Fruit fly (Drosophila melanogaster) whole organism, embryonic: ENCODE results near the gene Hsp22.

Source experiments
- Atf6 ChIP-seq: fragments of 200-800 bp; sonication (Bioruptor generic); IDR thresholded peaks from 2 replicates; pipeline ENCODE4 v1.3.6; 2022; ENCODE audit warnings: missing biosample characterization, missing genetic modification characterization
- CG12942 ChIP-seq: fragments of 200-800 bp; sonication (Bioruptor generic); optimal IDR thresholded peaks from 3 replicates; lab custom pipeline; 2016; ENCODE audit warnings: missing biosample characterization, missing genetic modification characterization
- CG14050 ChIP-seq: fragments of 200-800 bp; sonication (Bioruptor generic); IDR thresholded peaks from 3 replicates; pipeline ENCODE4 v1.3.6; 2022; ENCODE audit warnings: missing biosample characterization, missing genetic modification characterization
- CG15514 ChIP-seq: fragments of 200-800 bp; sonication (Bioruptor generic); optimal IDR thresholded peaks from 3 replicates; lab custom pipeline; 2017; ENCODE audit warnings: missing biosample characterization, missing genetic modification characterization, mild to moderate bottlenecking, moderate library complexity, missing genetic modification reagents
- CG17328 ChIP-seq: fragments of 200-800 bp; sonication (Bioruptor generic); IDR thresholded peaks from 2 replicates; pipeline ENCODE4 v1.3.6; 2022; ENCODE audit warnings: missing biosample characterization, missing genetic modification characterization
- CG17385 ChIP-seq: fragments of 200-800 bp; sonication (Bioruptor generic); optimal IDR thresholded peaks from 3 replicates; lab custom pipeline; 2018; ENCODE audit warnings: missing biosample characterization, mild to moderate bottlenecking, missing genetic modification characterization
- CG1832 ChIP-seq: fragments of 200-800 bp; sonication (Bioruptor generic); optimal IDR thresholded peaks from 2 replicates; lab custom pipeline; 2017; ENCODE audit warnings: missing biosample characterization, mild to moderate bottlenecking, missing genetic modification characterization, inconsistent platforms
- CG4707 ChIP-seq: fragments of 200-800 bp; sonication (Bioruptor generic); optimal IDR thresholded peaks from 2 replicates; lab custom pipeline; 2018; ENCODE audit warnings: missing biosample characterization, mild to moderate bottlenecking, missing genetic modification characterization, moderate library complexity
- CG5245 ChIP-seq: fragments of 200-800 bp; sonication (Bioruptor generic); optimal IDR thresholded peaks from 3 replicates; lab custom pipeline; 2016; ENCODE audit warnings: missing biosample characterization, missing genetic modification characterization
- CG5953 ChIP-seq: fragments of 200-800 bp; sonication (Bioruptor generic); IDR thresholded peaks from 2 replicates; pipeline ENCODE4 v1.3.6; 2022; ENCODE audit warnings: missing biosample characterization, missing genetic modification characterization
- CG6689 ChIP-seq: fragments of 200-800 bp; sonication (Bioruptor generic); IDR thresholded peaks from 2 replicates; pipeline ENCODE4 v1.3.6; 2022; ENCODE audit warnings: missing biosample characterization, missing genetic modification characterization
- CG7745 ChIP-seq: fragments of 200-800 bp; sonication (Bioruptor generic); optimal IDR thresholded peaks from 2 replicates; lab custom pipeline; 2018; ENCODE audit warnings: missing biosample characterization, mild to moderate bottlenecking, missing genetic modification characterization, moderate library complexity
- CG8290 ChIP-seq, 3 experiments: fragments of 200-800 bp; sonication (Bioruptor generic); optimal IDR thresholded peaks; 2 replicates each; lab custom pipeline; 2016 to 2019; ENCODE audit warnings: missing biosample characterization in 3 of 3, missing genetic modification characterization in 3 of 3, mild to moderate bottlenecking in 2 of 3, moderate library complexity in 1 of 3
- CHES-1-like ChIP-seq: fragments of 200-800 bp; sonication (Bioruptor generic); optimal IDR thresholded peaks from 2 replicates; lab custom pipeline; 2016; ENCODE audit warnings: missing biosample characterization, missing genetic modification characterization
- Dp ChIP-seq: fragments of 200-800 bp; sonication (Bioruptor generic); optimal IDR thresholded peaks from 2 replicates; lab custom pipeline; 2018; ENCODE audit warnings: missing biosample characterization, mild to moderate bottlenecking, missing genetic modification characterization, moderate library complexity
- Dref ChIP-seq: fragments of 200-800 bp; sonication (Bioruptor generic); IDR thresholded peaks from 2 replicates; pipeline ENCODE4 v1.3.6; 2022; ENCODE audit warnings: missing biosample characterization, missing genetic modification characterization
- HLH4C ChIP-seq: fragments of 200-800 bp; sonication (Bioruptor generic); IDR thresholded peaks from 3 replicates; pipeline ENCODE4 v1.3.6; 2022; ENCODE audit warnings: missing biosample characterization, missing genetic modification characterization; ENCODE audit not compliant: partially characterized antibody
- Hr78 ChIP-seq, 2 experiments: fragments of 200-800 bp in 1 of 2; fragments of >200 bp in 1 of 2; sonication (Bioruptor generic) in 1 of 2; optimal IDR thresholded peaks; 2 replicates each; lab custom pipeline; 2017 to 2019; ENCODE audit warnings: missing biosample characterization in 2 of 2, missing genetic modification characterization in 2 of 2, mild to moderate bottlenecking in 1 of 2, moderate library complexity in 1 of 2
- MBD-R2 ChIP-seq: fragments of 200-800 bp; sonication (Bioruptor generic); IDR thresholded peaks from 2 replicates; pipeline ENCODE4 v1.3.6; 2022; ENCODE audit warnings: missing biosample characterization, missing genetic modification characterization
- Med ChIP-seq: fragments of 200-800 bp; sonication (Bioruptor generic); peaks from one replicate; lab custom pipeline; 2016; ENCODE audit warnings: missing biosample characterization, missing genetic modification characterization, mild to moderate bottlenecking, inconsistent platforms, moderate library complexity
- Sox100B ChIP-seq: fragments of 200-800 bp; sonication (Bioruptor generic); optimal IDR thresholded peaks from 3 replicates; lab custom pipeline; 2018; ENCODE audit warnings: missing biosample characterization, mild to moderate bottlenecking, missing genetic modification characterization
- Ssrp ChIP-seq: fragments of 200-800 bp; sonication (Bioruptor generic); optimal IDR thresholded peaks from 2 replicates; lab custom pipeline; 2018; ENCODE audit warnings: missing biosample characterization, mild to moderate bottlenecking, missing genetic modification characterization, moderate library complexity
- Trl ChIP-seq, 3 experiments: fragments of >200 bp in 2 of 3; fragments of 200-800 bp in 1 of 3; sonication (Bioruptor generic) in 1 of 3; optimal IDR thresholded peaks; 2 replicates in 1 of 3; 3 replicates in 2 of 3; lab custom pipeline; 2016 to 2017; ENCODE audit warnings: missing biosample characterization in 1 of 3, missing genetic modification characterization in 1 of 3
- Vsx1 ChIP-seq: fragments of 200-800 bp; sonication (Bioruptor generic); optimal IDR thresholded peaks from 2 replicates; lab custom pipeline; 2017; ENCODE audit warnings: missing biosample characterization, mild to moderate bottlenecking, missing genetic modification characterization, missing genetic modification reagents
- ap ChIP-seq: fragments of 200-800 bp; sonication (Bioruptor generic); IDR thresholded peaks from 2 replicates; pipeline ENCODE4 v1.3.6; 2022; ENCODE audit warnings: missing biosample characterization, missing genetic modification characterization
- bcd ChIP-seq: fragments of 200-800 bp; sonication (Bioruptor generic); optimal IDR thresholded peaks from 2 replicates; lab custom pipeline; 2017; ENCODE audit warnings: missing biosample characterization, mild to moderate bottlenecking, missing genetic modification characterization
- btn ChIP-seq: fragments of 200-800 bp; sonication (Bioruptor generic); optimal IDR thresholded peaks from 2 replicates; lab custom pipeline; 2016; ENCODE audit warnings: missing biosample characterization, missing genetic modification characterization
- cg ChIP-seq: fragments of 200-800 bp; sonication (Bioruptor generic); optimal IDR thresholded peaks from 3 replicates; lab custom pipeline; 2019; ENCODE audit warnings: missing biosample characterization, mild to moderate bottlenecking, missing genetic modification characterization, moderate library complexity
- chinmo ChIP-seq: fragments of 200-800 bp; sonication (Bioruptor generic); IDR thresholded peaks from 4 replicates; pipeline ENCODE4 v1.3.6; 2022; ENCODE audit warnings: missing biosample characterization, missing genetic modification characterization; ENCODE audit not compliant: partially characterized antibody
- dati ChIP-seq: fragments of 200-800 bp; sonication (Bioruptor generic); IDR thresholded peaks from 2 replicates; pipeline ENCODE4 v1.3.6; 2022; ENCODE audit warnings: missing biosample characterization, missing genetic modification characterization
- ems ChIP-seq: fragments of 200-800 bp; sonication (Bioruptor generic); optimal IDR thresholded peaks from 3 replicates; lab custom pipeline; 2016; ENCODE audit warnings: missing biosample characterization, missing genetic modification characterization
- gt ChIP-seq: fragments of 200-800 bp; sonication (Bioruptor generic); IDR thresholded peaks from 2 replicates; pipeline ENCODE4 v1.3.6; 2022; ENCODE audit warnings: missing biosample characterization, missing genetic modification characterization
- hbn ChIP-seq: fragments of 200-800 bp; sonication (Bioruptor generic); IDR thresholded peaks from 2 replicates; pipeline ENCODE4 v1.3.6; 2022; ENCODE audit warnings: missing biosample characterization, missing genetic modification characterization; ENCODE audit not compliant: partially characterized antibody
- ind ChIP-seq: fragments of 200-800 bp; sonication (Bioruptor generic); optimal IDR thresholded peaks from 3 replicates; lab custom pipeline; 2016; ENCODE audit warnings: missing biosample characterization, missing genetic modification characterization
- insv ChIP-seq, 2 experiments: fragments of 200-800 bp; sonication (Bioruptor generic); optimal IDR thresholded peaks; 3 replicates each; lab custom pipeline; 2016 to 2018; ENCODE audit warnings: missing biosample characterization in 2 of 2, missing genetic modification characterization in 2 of 2
- kay ChIP-seq: fragments of 200-800 bp; sonication (Bioruptor generic); optimal IDR thresholded peaks from 2 replicates; lab custom pipeline; 2016; ENCODE audit warnings: missing biosample characterization, missing genetic modification characterization
- lbe ChIP-seq: fragments of 200-800 bp; sonication (Bioruptor generic); optimal IDR thresholded peaks from 2 replicates; lab custom pipeline; 2016; ENCODE audit warnings: missing biosample characterization, mild to moderate bottlenecking, missing genetic modification characterization
- mirr ChIP-seq: fragments of 200-800 bp; sonication (Bioruptor generic); optimal IDR thresholded peaks from 3 replicates; lab custom pipeline; 2018; ENCODE audit warnings: missing biosample characterization, mild to moderate bottlenecking, missing genetic modification characterization
- nau ChIP-seq: fragments of 200-800 bp; sonication (Bioruptor generic); optimal IDR thresholded peaks from 3 replicates; lab custom pipeline; 2017; ENCODE audit warnings: missing biosample characterization, mild to moderate bottlenecking, missing genetic modification characterization, missing genetic modification reagents
- pita ChIP-seq: fragments of 200-800 bp; sonication (Bioruptor generic); optimal IDR thresholded peaks from 2 replicates; lab custom pipeline; 2017; ENCODE audit warnings: missing biosample characterization, mild to moderate bottlenecking, missing genetic modification characterization
- sd ChIP-seq: fragments of 200-800 bp; sonication (Bioruptor generic); optimal IDR thresholded peaks from 3 replicates; lab custom pipeline; 2018; ENCODE audit warnings: missing biosample characterization, mild to moderate bottlenecking, missing genetic modification characterization, moderate library complexity
- sens ChIP-seq: fragments of 200-800 bp; sonication (Bioruptor generic); peaks from one replicate; lab custom pipeline; 2016; ENCODE audit warnings: missing biosample characterization, missing genetic modification characterization
- sr ChIP-seq: fragments of 200-800 bp; sonication (Bioruptor generic); IDR thresholded peaks from 3 replicates; pipeline ENCODE4 v1.3.6; 2022; ENCODE audit warnings: missing biosample characterization, missing genetic modification characterization
- ssp ChIP-seq: fragments of 200-800 bp; sonication (Bioruptor generic); IDR thresholded peaks from 2 replicates; pipeline ENCODE4 v1.3.6; 2022; ENCODE audit warnings: missing biosample characterization, missing genetic modification characterization
- unpg ChIP-seq: fragments of 200-800 bp; sonication (Bioruptor generic); optimal IDR thresholded peaks from 3 replicates; lab custom pipeline; 2018; ENCODE audit warnings: missing biosample characterization, mild to moderate bottlenecking, missing genetic modification characterization, moderate library complexity

Hsp22 gene

dm6 chr3L:9400697-9401353 is 28.1 kb downstream of the Hsp22 start:
- TF ChIP-seq CHES-1-like (GFP tag; lab: Kevin White, UChicago), result peak; percentile 20
- TF ChIP-seq cg (GFP tag; lab: Kevin White, UChicago), result peak; percentile 84
- TF ChIP-seq sens, result peak; percentile 71
- TF ChIP-seq Dp (GFP tag; lab: Kevin White, UChicago), result no peak
- TF ChIP-seq nau (GFP tag; lab: Kevin White, UChicago), result no peak
- TF ChIP-seq CG7745 (tag; lab: Kevin White, UChicago), result no peak
- TF ChIP-seq chinmo (GFP tag; lab: Robert Waterston, UW), result peak; percentile 67; the same call in 2 of the 4 replicates
- TF ChIP-seq CG15514 (GFP tag; lab: Kevin White, UChicago), result peak; percentile 60
- TF ChIP-seq Sox100B, result no peak
- no peak for TF ChIP-seq Hr78 (GFP tag; optimal IDR thresholded peaks at IDR 0.05; lab: Kevin White, UChicago)
- TF ChIP-seq sr, result 0 out of 3 replicates have a peak, but pooled peaks have one; percentile 17
- TF ChIP-seq CG14050 (GFP tag; lab: Robert Waterston, UW), result peak; percentile 74; the same call in 2 of the 3 replicates
- no peak for TF ChIP-seq hbn
- peak; percentile 26 for TF ChIP-seq kay
- no peak for TF ChIP-seq CG5953 (GFP tag; lab: Robert Waterston, UW)
- peak; percentile 71 for TF ChIP-seq Med (GFP tag; lab: Kevin White, UChicago)
- TF ChIP-seq CG1832 (GFP tag; lab: Kevin White, UChicago), result peak; percentile 3
- TF ChIP-seq Trl (optimal IDR thresholded peaks at IDR 0.05; lab: Kevin White, UChicago), result peak; percentile 55 to 74
- no peak for TF ChIP-seq Trl (GFP tag; optimal IDR thresholded peaks at IDR 0.05; lab: Kevin White, UChicago)
- no peak for TF ChIP-seq Ssrp (tag; lab: Kevin White, UChicago)
- TF ChIP-seq, all 482 proteins: peak for 11

- no peak for TF ChIP-seq insv (GFP tag; optimal IDR thresholded peaks at IDR 0.05; lab: Kevin White, UChicago)
- no peak for TF ChIP-seq HLH4C (GFP tag; lab: Robert Waterston, UW)
- no peak for TF ChIP-seq gt (GFP tag; lab: Robert Waterston, UW)
- no peak for TF ChIP-seq CG4707
- peak; percentile 94 for TF ChIP-seq sd (tag; lab: Kevin White, UChicago)
- no peak for TF ChIP-seq ssp (GFP tag; lab: Robert Waterston, UW)
- no peak for TF ChIP-seq btn (GFP tag; lab: Kevin White, UChicago)
- 0 out of 2 replicates have a peak, but pooled peaks have one; percentile 13 for TF ChIP-seq Atf6 (GFP tag; lab: Robert Waterston, UW)
- no peak for TF ChIP-seq dati (GFP tag; lab: Robert Waterston, UW)
- TF ChIP-seq pita, result no peak
- no peak for TF ChIP-seq ind (GFP tag; lab: Kevin White, UChicago)
- TF ChIP-seq MBD-R2 (GFP tag; lab: Robert Waterston, UW), result peak; percentile 20; the same call in 1 of the 2 replicates
- TF ChIP-seq CG6689, result no peak
- peak; percentile 14 for TF ChIP-seq lbe (GFP tag; lab: Kevin White, UChicago)
- no peak for TF ChIP-seq unpg
- TF ChIP-seq cg (GFP tag; lab: Kevin White, UChicago), result peak; percentile 90
- TF ChIP-seq mirr (GFP tag; lab: Kevin White, UChicago), result no peak
- TF ChIP-seq sr, result peak; percentile 57; the same call in 1 of the 3 replicates
- TF ChIP-seq Vsx1 (GFP tag; lab: Kevin White, UChicago), result no peak
- peak; percentile 48 for TF ChIP-seq Med (GFP tag; lab: Kevin White, UChicago)
- TF ChIP-seq ems (GFP tag; lab: Kevin White, UChicago), result no peak
- no peak for TF ChIP-seq CG12942 (GFP tag; lab: Kevin White, UChicago)
- TF ChIP-seq ap (GFP tag; lab: Robert Waterston, UW), result no peak
- no peak for TF ChIP-seq bcd
- no peak for TF ChIP-seq CG5245 (GFP tag; lab: Kevin White, UChicago)
- no peak for TF ChIP-seq CG17328 (GFP tag; lab: Robert Waterston, UW)
- TF ChIP-seq CG17385 (GFP tag; lab: Kevin White, UChicago), result peak; percentile 11
- no peak for TF ChIP-seq CG8290 (GFP tag; optimal IDR thresholded peaks at IDR 0.05; lab: Kevin White, UChicago)
- TF ChIP-seq CG8290 (tag; optimal IDR thresholded peaks at IDR 0.05; lab: Kevin White, UChicago), result no peak
- no peak for TF ChIP-seq Dref (GFP tag; lab: Robert Waterston, UW)
Measured at dm6 chr3L:9401354-9402156, 28.8 kb downstream of the Hsp22 start.
